Worm (Caenorhabditis elegans) whole organism, young adult: ENCODE data around the gene idpp-3.
A peak's percentile ranks its signal among the peaks of the same experiment; 100 is the strongest.

Experiments used
- C06A6.2 ChIP-seq: fragments of 200-800 bp; sonication (Bioruptor generic); conservative IDR thresholded peaks from 2 replicates; pipeline ENCODE4 v1.3.6; 2022; ENCODE audit warnings: missing genetic modification characterization, missing compliant biosample characterization
- F33H1.4 ChIP-seq: fragments of 200-800 bp; sonication (Bioruptor generic); IDR thresholded peaks from 2 replicates; pipeline ENCODE4 v1.3.6; 2022; ENCODE audit warnings: missing genetic modification reagents, missing genetic modification characterization, missing compliant biosample characterization
- F39B2.1 ChIP-seq: fragments of 200-800 bp; sonication (Bioruptor generic); IDR thresholded peaks from 2 replicates; pipeline ENCODE4 v1.3.6; 2022; ENCODE audit warnings: missing genetic modification reagents, missing genetic modification characterization, missing compliant biosample characterization
- Y79H2A.3 ChIP-seq: fragments of 200-800 bp; sonication (Bioruptor generic); conservative IDR thresholded peaks from 2 replicates; pipeline ENCODE4 v1.3.6; 2022; ENCODE audit warnings: missing genetic modification reagents, missing genetic modification characterization, missing compliant biosample characterization
- ZK185.1 ChIP-seq: sonication (generic microtip); optimal IDR thresholded peaks from 2 replicates; lab custom pipeline; 2016; ENCODE audit warnings: mild to moderate bottlenecking, missing genetic modification characterization, missing compliant biosample characterization; ENCODE audit not compliant: poor library complexity, severe bottlenecking
- ama-1 ChIP-seq, 3 experiments: fragments of 150-350 bp in 1 of 3; sonication (generic microtip) in 2 of 3; optimal IDR thresholded peaks; 2 replicates each; lab custom pipeline; 2014 to 2018; ENCODE audit warnings: missing biosample characterization in 2 of 3, missing genetic modification characterization in 2 of 3, missing genetic modification reagents in 2 of 3
- attf-3 ChIP-seq: fragments of 200-800 bp; sonication (Bioruptor generic); conservative IDR thresholded peaks from 2 replicates; pipeline ENCODE4 v1.3.6; 2022; ENCODE audit warnings: missing genetic modification reagents, missing genetic modification characterization, missing compliant biosample characterization
- attf-5 ChIP-seq: fragments of 200-800 bp; sonication (Bioruptor generic); optimal IDR thresholded peaks from 2 replicates; lab custom pipeline; 2018; ENCODE audit warnings: mild to moderate bottlenecking, missing genetic modification characterization, missing compliant biosample characterization
- bed-1 ChIP-seq: fragments of 200-800 bp; sonication (Bioruptor generic); IDR thresholded peaks from 2 replicates; pipeline ENCODE4 v1.3.6; 2022; ENCODE audit warnings: missing genetic modification reagents, missing genetic modification characterization, missing compliant biosample characterization
- ceh-100 ChIP-seq: fragments of 200-800 bp; sonication (Bioruptor generic); IDR thresholded peaks from 2 replicates; pipeline ENCODE4 v1.3.6; 2022; ENCODE audit warnings: missing genetic modification reagents, missing genetic modification characterization, missing compliant biosample characterization
- ceh-27 ChIP-seq: fragments of 200-800 bp; sonication (Bioruptor generic); optimal IDR thresholded peaks from 2 replicates; lab custom pipeline; 2018; ENCODE audit warnings: mild to moderate bottlenecking, missing genetic modification characterization, moderate library complexity, missing compliant biosample characterization
- ceh-79 ChIP-seq: sonication (generic microtip); optimal IDR thresholded peaks from 2 replicates; lab custom pipeline; 2017; ENCODE audit warnings: mild to moderate bottlenecking, missing genetic modification characterization, missing compliant biosample characterization
- dpl-1 ChIP-seq: fragments of 150-350 bp; optimal IDR thresholded peaks from 2 replicates; lab custom pipeline; 2014; ENCODE audit warnings: missing biosample characterization, missing genetic modification reagents, missing genetic modification characterization
- hrde-1 ChIP-seq: sonication (generic microtip); optimal IDR thresholded peaks from 2 replicates; lab custom pipeline; 2016; ENCODE audit warnings: missing genetic modification characterization, mild to moderate bottlenecking, missing compliant biosample characterization, moderate library complexity, missing genotype, missing genetic modification reagents, borderline replicate concordance
- lin-26 ChIP-seq: fragments of 200-800 bp; sonication (Bioruptor generic); IDR thresholded peaks from 2 replicates; pipeline ENCODE4 v1.3.6; 2022; ENCODE audit warnings: missing genetic modification reagents, missing genetic modification characterization, missing compliant biosample characterization
- lir-1 ChIP-seq: fragments of 200-800 bp; sonication (Bioruptor generic); conservative IDR thresholded peaks from 2 replicates; pipeline ENCODE4 v1.3.6; 2022; ENCODE audit warnings: missing genetic modification reagents, missing genetic modification characterization, missing compliant biosample characterization
- lsy-27 ChIP-seq: sonication (generic microtip); optimal IDR thresholded peaks from 2 replicates; lab custom pipeline; 2017; ENCODE audit warnings: missing genetic modification characterization, mild to moderate bottlenecking, missing compliant biosample characterization, antibody characterized with exemption, missing genotype, borderline replicate concordance; ENCODE audit not compliant: insufficient read depth
- madf-3 ChIP-seq: fragments of 200-800 bp; sonication (Bioruptor generic); IDR thresholded peaks from 2 replicates; pipeline ENCODE4 v1.3.6; 2022; ENCODE audit warnings: missing genetic modification reagents, missing genetic modification characterization, missing compliant biosample characterization
- madf-6 ChIP-seq: fragments of 200-800 bp; sonication (Bioruptor generic); IDR thresholded peaks from 2 replicates; pipeline ENCODE4 v1.3.6; 2022; ENCODE audit warnings: missing genetic modification reagents, missing genetic modification characterization, missing compliant biosample characterization
- mxl-1 ChIP-seq: sonication (generic microtip); optimal IDR thresholded peaks from 2 replicates; lab custom pipeline; 2016; ENCODE audit warnings: missing genetic modification characterization, missing compliant biosample characterization
- nfya-2 ChIP-seq: fragments of 200-800 bp; sonication (Bioruptor generic); IDR thresholded peaks from 2 replicates; pipeline ENCODE4 v1.3.6; 2022; ENCODE audit warnings: missing genetic modification reagents, missing genetic modification characterization, missing compliant biosample characterization
- nfyb-1 ChIP-seq: fragments of 200-800 bp; sonication (Bioruptor generic); IDR thresholded peaks from 2 replicates; pipeline ENCODE4 v1.3.6; 2022; ENCODE audit warnings: missing genetic modification reagents, missing genetic modification characterization, missing compliant biosample characterization
- nhr-179 ChIP-seq: sonication (generic microtip); optimal IDR thresholded peaks from 2 replicates; lab custom pipeline; 2016; ENCODE audit warnings: mild to moderate bottlenecking, missing genetic modification characterization, missing compliant biosample characterization
- nhr-27 ChIP-seq: fragments of 200-800 bp; sonication (Bioruptor generic); optimal IDR thresholded peaks from 2 replicates; lab custom pipeline; 2018; ENCODE audit warnings: mild to moderate bottlenecking, missing genetic modification characterization, moderate library complexity, missing compliant biosample characterization
- pbrm-1 ChIP-seq: fragments of 200-800 bp; sonication (Bioruptor generic); IDR thresholded peaks from 2 replicates; pipeline ENCODE4 v1.3.6; 2022; ENCODE audit warnings: missing genetic modification reagents, missing genetic modification characterization, missing compliant biosample characterization
- pha-4 ChIP-seq: fragments of 150-350 bp; sonication (generic microtip); optimal IDR thresholded peaks from 2 replicates; lab custom pipeline; 2014; ENCODE audit warnings: missing biosample characterization, missing genetic modification reagents, missing genetic modification characterization
- repo-1 ChIP-seq: sonication (generic microtip); optimal IDR thresholded peaks from 2 replicates; lab custom pipeline; 2017; ENCODE audit warnings: mild to moderate bottlenecking, missing genetic modification characterization, missing compliant biosample characterization
- rpc-1 ChIP-seq, 2 experiments: fragments of 150-350 bp in 1 of 2; sonication (generic microtip) in 1 of 2; optimal IDR thresholded peaks; 2 replicates each; lab custom pipeline; 2014 to 2018; ENCODE audit warnings: missing biosample characterization in 1 of 2, missing genetic modification characterization in 1 of 2, missing genetic modification reagents in 1 of 2, missing genotype in 1 of 2
- sea-2 ChIP-seq: fragments of 200-800 bp; sonication (Bioruptor generic); IDR thresholded peaks from 2 replicates; pipeline ENCODE4 v1.3.6; 2022; ENCODE audit warnings: missing genetic modification characterization, missing compliant biosample characterization
- snpc-1.3 ChIP-seq: sonication (generic microtip); optimal IDR thresholded peaks from 2 replicates; lab custom pipeline; 2017; ENCODE audit warnings: missing genetic modification characterization, mild to moderate bottlenecking, missing compliant biosample characterization, antibody characterized with exemption, moderate library complexity, missing genotype, missing genetic modification reagents; ENCODE audit not compliant: insufficient read depth
- somi-1 ChIP-seq: fragments of 200-800 bp; sonication (Bioruptor generic); optimal IDR thresholded peaks from 2 replicates; lab custom pipeline; 2018; ENCODE audit warnings: mild to moderate bottlenecking, missing genetic modification characterization, missing compliant biosample characterization
- tbp1 ChIP-seq: fragments of 200-800 bp; sonication (Bioruptor generic); optimal IDR thresholded peaks from 2 replicates; lab custom pipeline; 2018; ENCODE audit warnings: mild to moderate bottlenecking, missing genetic modification characterization, missing compliant biosample characterization
- unc-130 ChIP-seq: sonication (generic microtip); optimal IDR thresholded peaks from 2 replicates; lab custom pipeline; 2016; ENCODE audit warnings: missing genetic modification reagents, missing genetic modification characterization, missing compliant biosample characterization
- unc-62 ChIP-seq: fragments of 150-350 bp; optimal IDR thresholded peaks from 2 replicates; lab custom pipeline; 2014; ENCODE audit warnings: missing biosample characterization, missing genetic modification reagents, missing genetic modification characterization
- xnd-1 ChIP-seq: sonication (generic microtip); optimal IDR thresholded peaks from 2 replicates; lab custom pipeline; 2016; ENCODE audit warnings: missing genotype, missing genetic modification reagents, missing genetic modification characterization, missing compliant biosample characterization
- zfh-2 ChIP-seq: fragments of 200-800 bp; sonication (Bioruptor generic); conservative IDR thresholded peaks from 2 replicates; pipeline ENCODE4 v1.3.6; 2022; ENCODE audit warnings: missing genetic modification reagents, missing genetic modification characterization, missing compliant biosample characterization
- zim-3 ChIP-seq: sonication (generic microtip); optimal IDR thresholded peaks from 2 replicates; lab custom pipeline; 2017; ENCODE audit warnings: mild to moderate bottlenecking, missing genetic modification characterization, moderate library complexity, missing compliant biosample characterization
- ztf-28 ChIP-seq: fragments of 200-800 bp; sonication (Bioruptor generic); IDR thresholded peaks from 2 replicates; pipeline ENCODE4 v1.3.6; 2022; ENCODE audit warnings: missing genetic modification reagents, missing genetic modification characterization, missing compliant biosample characterization

Gene idpp-3

ce11 chrX:14975467-14976167 lies 14.2 kb upstream of the idpp-3 start, which contains the start of gene F20D1.3 (continued):
- TF ChIP-seq ZK185.1 (tag; lab: Kevin White, UChicago) (no peak), ama-1 (optimal IDR thresholded peaks at IDR 0.05; lab: Kevin White, UChicago) (no peak), ama-1 (GFP tag; optimal IDR thresholded peaks at IDR 0.05; lab: Kevin White, UChicago) (no peak), unc-62 (no peak), snpc-1.3 (tag; lab: Kevin White, UChicago) (no peak), F39B2.1 (GFP tag; lab: Robert Waterston, UW) (no peak), nhr-179 (tag; lab: Kevin White, UChicago) (no peak), ceh-100 (GFP tag; lab: Robert Waterston, UW) (no peak), lin-26 (no peak), xnd-1 (tag; lab: Kevin White, UChicago) (no peak), madf-6 (GFP tag; lab: Robert Waterston, UW) (no peak), C06A6.2 (GFP tag; lab: Robert Waterston, UW) (no peak), dpl-1 (GFP tag; lab: Kevin White, UChicago) (no peak), tbp1 (GFP tag; lab: Kevin White, UChicago) (no peak), sea-2 (GFP tag; lab: Robert Waterston, UW) (no peak), pha-4 (tag; lab: Kevin White, UChicago) (no peak), pbrm-1 (0 out of 2 replicates have a peak, but pooled peaks have one; percentile 15), attf-3 (0 out of 2 replicates have a peak, but pooled peaks have one; percentile 19), bed-1 (GFP tag; lab: Robert Waterston, UW) (no peak), F33H1.4 (GFP tag; lab: Robert Waterston, UW) (no peak), unc-130 (GFP tag; lab: Kevin White, UChicago) (no peak), zim-3 (tag; lab: Kevin White, UChicago) (no peak), hrde-1 (no peak), Y79H2A.3 (GFP tag; lab: Robert Waterston, UW) (no peak), nfyb-1 (GFP tag; lab: Robert Waterston, UW) (0 out of 2 replicates have a peak, but pooled peaks have one; percentile 24), repo-1 (tag; lab: Kevin White, UChicago) (no peak), mxl-1 (tag; lab: Kevin White, UChicago) (no peak), attf-5 (GFP tag; lab: Kevin White, UChicago) (peak; percentile 68), nfya-2 (GFP tag; lab: Robert Waterston, UW) (no peak), rpc-1 (optimal IDR thresholded peaks at IDR 0.05; lab: Kevin White, UChicago) (no peak), rpc-1 (tag; optimal IDR thresholded peaks at IDR 0.05; lab: Kevin White, UChicago) (no peak), ceh-79 (tag; lab: Kevin White, UChicago) (no peak), lsy-27 (tag; lab: Kevin White, UChicago) (no peak), ceh-27 (no peak), lir-1 (GFP tag; lab: Robert Waterston, UW) (no peak), zfh-2 (GFP tag; lab: Robert Waterston, UW) (no peak), somi-1 (GFP tag; lab: Kevin White, UChicago) (peak; percentile 66), madf-3 (GFP tag; lab: Robert Waterston, UW) (no peak)

DNA sequence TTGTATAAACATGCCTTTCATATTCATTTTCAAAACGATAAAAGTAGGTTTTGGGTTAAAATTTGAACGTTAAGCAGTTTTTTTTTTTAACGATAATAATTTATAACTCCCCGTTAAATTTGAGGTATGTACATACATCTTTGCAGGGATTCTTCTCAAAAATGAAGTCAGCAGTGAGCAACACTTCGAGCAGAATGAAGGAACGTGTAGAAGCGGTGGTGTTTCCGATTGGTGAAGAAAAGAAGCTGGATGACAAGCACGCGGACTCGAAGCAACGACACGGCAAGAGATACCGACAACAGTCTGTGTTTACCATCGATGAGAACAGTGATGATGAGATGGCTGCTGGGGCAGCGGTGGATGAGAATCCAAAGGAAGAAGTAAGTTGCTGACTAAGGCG lies 11.7 kb upstream of the idpp-3 start:
- TF ChIP-seq ztf-28 (GFP tag; lab: Robert Waterston, UW) (no peak), nhr-27 (tag; lab: Kevin White, UChicago) (no peak)
